Worm (Caenorhabditis elegans) whole organism, young adult: ENCODE data around the gene T28D6.5.

Experiments used
- B0035.1 ChIP-seq: sonication (generic microtip); optimal IDR thresholded peaks from 2 replicates; lab custom pipeline; 2016; ENCODE audit warnings: missing genetic modification characterization, mild to moderate bottlenecking, missing compliant biosample characterization, missing genotype, missing genetic modification reagents
- F10E7.11 ChIP-seq: sonication (generic microtip); optimal IDR thresholded peaks from 2 replicates; lab custom pipeline; 2017; ENCODE audit warnings: mild to moderate bottlenecking, missing genetic modification characterization, moderate library complexity, missing compliant biosample characterization
- ama-1 ChIP-seq, 3 experiments: fragments of 150-350 bp in 1 of 3; sonication (generic microtip) in 2 of 3; optimal IDR thresholded peaks; 2 replicates each; lab custom pipeline; 2014 to 2018; ENCODE audit warnings: missing biosample characterization in 2 of 3, missing genetic modification characterization in 2 of 3, missing genetic modification reagents in 2 of 3
- ceh-100 ChIP-seq: fragments of 200-800 bp; sonication (Bioruptor generic); IDR thresholded peaks from 2 replicates; pipeline ENCODE4 v1.3.6; 2022; ENCODE audit warnings: missing genetic modification reagents, missing genetic modification characterization, missing compliant biosample characterization
- ceh-40 ChIP-seq: fragments of 200-800 bp; sonication (Bioruptor generic); IDR thresholded peaks from 2 replicates; pipeline ENCODE4 v1.3.6; 2022; ENCODE audit warnings: missing genetic modification characterization, missing compliant biosample characterization
- ceh-91 ChIP-seq: fragments of 200-800 bp; sonication (Bioruptor generic); IDR thresholded peaks from 2 replicates; pipeline ENCODE4 v1.3.6; 2022; ENCODE audit warnings: missing genetic modification reagents, missing genetic modification characterization, missing compliant biosample characterization
- hlh-12 ChIP-seq: sonication (generic microtip); optimal IDR thresholded peaks from 2 replicates; lab custom pipeline; 2016; ENCODE audit warnings: missing genetic modification characterization, missing compliant biosample characterization
- madf-10 ChIP-seq: sonication (generic microtip); optimal IDR thresholded peaks from 2 replicates; lab custom pipeline; 2016; ENCODE audit warnings: mild to moderate bottlenecking, missing genetic modification characterization, missing compliant biosample characterization
- madf-3 ChIP-seq: fragments of 200-800 bp; sonication (Bioruptor generic); IDR thresholded peaks from 2 replicates; pipeline ENCODE4 v1.3.6; 2022; ENCODE audit warnings: missing genetic modification reagents, missing genetic modification characterization, missing compliant biosample characterization
- mel-28 ChIP-seq: sonication (generic microtip); optimal IDR thresholded peaks from 2 replicates; lab custom pipeline; 2016; ENCODE audit warnings: borderline replicate concordance, mild to moderate bottlenecking, missing genetic modification characterization, missing compliant biosample characterization
- snpc-4 ChIP-seq, 5 experiments: fragments of 150-350 bp in 1 of 5; sonication (generic microtip) in 4 of 5; optimal IDR thresholded peaks; 2 replicates each; lab custom pipeline; 2014 to 2018; ENCODE audit warnings: missing genetic modification characterization in 5 of 5, missing biosample characterization in 3 of 5, antibody characterized with exemption in 2 of 5, mild to moderate bottlenecking in 2 of 5, missing compliant biosample characterization in 2 of 5, missing genotype in 2 of 5, moderate library complexity in 2 of 5, missing genetic modification reagents in 1 of 5

DNA sequence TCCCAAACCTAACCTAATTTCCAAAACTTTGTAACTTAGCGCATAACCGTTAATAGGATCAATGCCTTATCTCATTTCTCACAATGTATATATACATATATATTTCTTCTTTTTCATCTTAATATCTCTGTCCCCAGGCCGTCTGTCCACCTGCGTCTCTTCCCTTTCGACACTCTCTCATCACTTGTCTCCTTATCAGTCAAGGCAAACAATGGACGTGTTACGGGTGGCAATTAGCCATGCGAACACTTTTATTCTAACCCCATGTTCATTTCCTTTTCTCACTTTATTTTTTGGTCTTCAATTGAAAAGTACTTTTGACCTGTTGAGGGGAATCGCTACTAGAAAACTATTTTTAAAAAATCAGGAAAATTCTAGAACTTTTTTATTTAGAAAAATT lies 23.9 kb downstream of the T28D6.5 start:
- TF ChIP-seq ceh-91 (GFP tag; lab: Robert Waterston, UW): no peak
- no peak for TF ChIP-seq madf-10 (tag; lab: Kevin White, UChicago)
- TF ChIP-seq hlh-12 (tag; lab: Kevin White, UChicago): no peak
- TF ChIP-seq ama-1 (optimal IDR thresholded peaks at IDR 0.05; lab: Kevin White, UChicago): no peak
- TF ChIP-seq ama-1 (GFP tag; optimal IDR thresholded peaks at IDR 0.05; lab: Kevin White, UChicago): no peak
- TF ChIP-seq B0035.1 (tag; lab: Kevin White, UChicago): no peak
- no peak for TF ChIP-seq madf-3
- TF ChIP-seq mel-28 (tag; lab: Kevin White, UChicago): no peak
- TF ChIP-seq snpc-4 (GFP tag; optimal IDR thresholded peaks at IDR 0.05; lab: Kevin White, UChicago): no peak
- TF ChIP-seq snpc-4 (tag; optimal IDR thresholded peaks at IDR 0.05; lab: Kevin White, UChicago): no peak
- no peak for TF ChIP-seq ceh-40 (GFP tag; lab: Robert Waterston, UW)
- no peak for TF ChIP-seq F10E7.11 (tag; lab: Kevin White, UChicago)
- TF ChIP-seq ceh-100 (GFP tag; lab: Robert Waterston, UW): no peak
